Worm (Caenorhabditis elegans) whole organism, L4 larva: ENCODE measurements around the gene ZK892.6.

Experiments
- dmd-6 ChIP-seq: fragments of 200-800 bp; sonication (Bioruptor generic); IDR thresholded peaks from 2 replicates; pipeline ENCODE4 v1.3.6; 2022; ENCODE audit warnings: missing genetic modification reagents, missing genetic modification characterization, missing compliant biosample characterization
- fos-1 ChIP-seq: fragments of 150-350 bp; optimal IDR thresholded peaks from 2 replicates; lab custom pipeline; 2014; ENCODE audit warnings: missing biosample characterization, missing genetic modification characterization
- mdl-1 ChIP-seq, 2 experiments: fragments of 150-350 bp in 1 of 2; sonication (generic microtip) in 1 of 2; optimal IDR thresholded peaks; 2 replicates each; lab custom pipeline; 2014 to 2017; ENCODE audit warnings: missing biosample characterization in 2 of 2, missing genetic modification characterization in 2 of 2
- mep-1 ChIP-seq: fragments of 150-350 bp; sonication (generic microtip); optimal IDR thresholded peaks from 3 replicates; lab custom pipeline; 2014; ENCODE audit warnings: missing biosample characterization, missing genetic modification characterization
- mxl-3 ChIP-seq: fragments of 200-800 bp; sonication (Bioruptor generic); optimal IDR thresholded peaks from 2 replicates; lab custom pipeline; 2018; ENCODE audit warnings: mild to moderate bottlenecking, missing genetic modification characterization, missing compliant biosample characterization
- nhr-25 ChIP-seq: sonication (generic microtip); optimal IDR thresholded peaks from 2 replicates; lab custom pipeline; 2017; ENCODE audit warnings: missing genetic modification characterization, mild to moderate bottlenecking, missing compliant biosample characterization, antibody characterized with exemption, moderate library complexity, borderline replicate concordance; ENCODE audit not compliant: insufficient read depth
- nhr-28 ChIP-seq: fragments of 150-350 bp; optimal IDR thresholded peaks from 2 replicates; lab custom pipeline; 2014; ENCODE audit warnings: missing biosample characterization, missing genetic modification characterization
- unc-130 ChIP-seq: sonication (generic microtip); optimal IDR thresholded peaks from 2 replicates; lab custom pipeline; 2016; ENCODE audit warnings: missing genetic modification reagents, missing genetic modification characterization, missing compliant biosample characterization
- zag-1 ChIP-seq: fragments of 150-350 bp; optimal IDR thresholded peaks from 2 replicates; lab custom pipeline; 2014; ENCODE audit warnings: missing biosample characterization, missing genetic modification characterization
- zfp-3 ChIP-seq: fragments of 200-800 bp; sonication (Bioruptor generic); conservative IDR thresholded peaks from 2 replicates; pipeline ENCODE4 v1.3.6; 2022; ENCODE audit warnings: missing genetic modification reagents, missing genetic modification characterization, missing compliant biosample characterization
- zip-11 ChIP-seq: fragments of 200-800 bp; sonication (Bioruptor generic); IDR thresholded peaks from 2 replicates; pipeline ENCODE4 v1.3.6; 2022; ENCODE audit warnings: missing genetic modification characterization, missing compliant biosample characterization

DNA sequence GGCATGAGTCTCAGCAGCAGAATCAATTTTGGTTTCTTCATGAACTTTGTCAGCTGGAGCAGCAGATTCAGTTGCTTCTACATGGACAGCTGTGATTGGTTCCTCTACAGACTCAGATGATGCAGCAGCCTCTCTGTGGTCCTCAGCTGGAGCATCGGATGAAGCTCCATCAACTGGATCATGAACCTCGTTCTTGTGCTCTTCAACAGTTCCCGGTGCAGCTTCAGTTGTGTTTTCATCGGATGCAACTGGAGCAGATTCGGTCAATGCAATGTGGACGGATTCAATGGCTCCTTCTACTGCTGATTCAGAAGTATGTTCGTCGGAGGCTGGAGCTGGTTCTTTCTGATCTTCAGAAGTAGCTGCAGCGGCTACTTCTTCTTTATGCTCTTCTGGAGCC, 34.5 kb upstream of the ZK892.6 start:
- no peak for TF ChIP-seq mep-1 (tag; lab: Kevin White, UChicago)
- no peak for TF ChIP-seq zip-11 (GFP tag; lab: Robert Waterston, UW)
- no peak for TF ChIP-seq nhr-25 (tag; lab: Kevin White, UChicago)
- TF ChIP-seq mxl-3 (GFP tag; lab: Kevin White, UChicago), result no peak
- no peak for TF ChIP-seq zag-1 (tag; lab: Kevin White, UChicago)
- no peak for TF ChIP-seq dmd-6 (GFP tag; lab: Robert Waterston, UW)
- TF ChIP-seq zfp-3 (GFP tag; lab: Robert Waterston, UW), result no peak
- no peak for TF ChIP-seq nhr-28
- no peak for TF ChIP-seq mdl-1 (tag; optimal IDR thresholded peaks at IDR 0.05; lab: Kevin White, UChicago)
- TF ChIP-seq unc-130 (GFP tag; lab: Kevin White, UChicago), result no peak
- no peak for TF ChIP-seq fos-1 (tag; lab: Kevin White, UChicago)
